Fruit fly (Drosophila melanogaster) whole organism, embryonic: ENCODE results near the gene CG33941.

ENCODE experiments used
- Adf1 ChIP-seq: fragments of 200-800 bp; sonication (Bioruptor generic); IDR thresholded peaks from 2 replicates; pipeline ENCODE4 v1.3.6; 2022; ENCODE audit warnings: missing biosample characterization, missing genetic modification characterization
- CG10274 ChIP-seq: fragments of 200-800 bp; sonication (Bioruptor generic); optimal IDR thresholded peaks from 3 replicates; lab custom pipeline; 2017; ENCODE audit warnings: missing biosample characterization, mild to moderate bottlenecking, missing genetic modification characterization
- CG10321 ChIP-seq: fragments of 200-800 bp; sonication (Bioruptor generic); IDR thresholded peaks from 2 replicates; pipeline ENCODE4 v1.3.6; 2022; ENCODE audit warnings: missing biosample characterization, missing genetic modification characterization
- CG10543 ChIP-seq: fragments of 200-800 bp; sonication (Bioruptor generic); optimal IDR thresholded peaks from 3 replicates; lab custom pipeline; 2017; ENCODE audit warnings: missing biosample characterization, mild to moderate bottlenecking, missing genetic modification characterization, moderate library complexity
- CG14860 ChIP-seq: fragments of 200-800 bp; sonication (Bioruptor generic); IDR thresholded peaks from 3 replicates; pipeline ENCODE4 v1.3.6; 2022; ENCODE audit warnings: missing biosample characterization, missing genetic modification characterization; ENCODE audit not compliant: partially characterized antibody
- CG15601 ChIP-seq: fragments of 200-800 bp; sonication (Bioruptor generic); optimal IDR thresholded peaks from 3 replicates; lab custom pipeline; 2019; ENCODE audit warnings: missing biosample characterization, mild to moderate bottlenecking, missing genetic modification characterization, moderate library complexity
- CG15696 ChIP-seq: fragments of 200-800 bp; sonication (Bioruptor generic); optimal IDR thresholded peaks from 2 replicates; lab custom pipeline; 2019; ENCODE audit warnings: missing biosample characterization, mild to moderate bottlenecking, missing genetic modification characterization, moderate library complexity
- CG16779 ChIP-seq: fragments of 200-800 bp; sonication (Bioruptor generic); IDR thresholded peaks from 2 replicates; pipeline ENCODE4 v1.3.6; 2022; ENCODE audit warnings: missing biosample characterization, missing genetic modification characterization
- CG17829 ChIP-seq: fragments of 200-800 bp; optimal IDR thresholded peaks from 2 replicates; lab custom pipeline; 2019; ENCODE audit warnings: missing biosample characterization, mild to moderate bottlenecking, missing genetic modification characterization, moderate library complexity
- CG18476 ChIP-seq: fragments of 200-800 bp; sonication (Bioruptor generic); optimal IDR thresholded peaks from 2 replicates; lab custom pipeline; 2016; ENCODE audit warnings: missing biosample characterization, mild to moderate bottlenecking, missing genetic modification characterization
- CG2199 ChIP-seq: fragments of 200-800 bp; sonication (Bioruptor generic); IDR thresholded peaks from 3 replicates; pipeline ENCODE4 v1.3.6; 2022; ENCODE audit warnings: missing biosample characterization, missing genetic modification characterization
- CG30403 ChIP-seq: fragments of 200-800 bp; sonication (Bioruptor generic); optimal IDR thresholded peaks from 3 replicates; lab custom pipeline; 2016; ENCODE audit warnings: missing biosample characterization, missing genetic modification characterization
- CG31224 ChIP-seq: fragments of 200-800 bp; sonication (Bioruptor generic); IDR thresholded peaks from 2 replicates; pipeline ENCODE4 v1.3.6; 2022; ENCODE audit warnings: missing biosample characterization, missing genetic modification characterization
- CG3163 ChIP-seq: fragments of 200-800 bp; sonication (Bioruptor generic); optimal IDR thresholded peaks from 3 replicates; lab custom pipeline; 2016; ENCODE audit warnings: missing biosample characterization, missing genetic modification characterization
- CG32532 ChIP-seq: fragments of 200-800 bp; sonication (Bioruptor generic); IDR thresholded peaks from 2 replicates; pipeline ENCODE4 v1.3.6; 2022; ENCODE audit warnings: missing biosample characterization, missing genetic modification characterization
- CG3838 ChIP-seq: fragments of 200-800 bp; sonication (Bioruptor generic); optimal IDR thresholded peaks from 3 replicates; lab custom pipeline; 2016; ENCODE audit warnings: missing biosample characterization, missing genetic modification characterization
- CG5953 ChIP-seq: fragments of 200-800 bp; sonication (Bioruptor generic); IDR thresholded peaks from 2 replicates; pipeline ENCODE4 v1.3.6; 2022; ENCODE audit warnings: missing biosample characterization, missing genetic modification characterization
- CG6654 ChIP-seq: fragments of 200-800 bp; sonication (Bioruptor generic); optimal IDR thresholded peaks from 2 replicates; lab custom pipeline; 2017; ENCODE audit warnings: missing biosample characterization, mild to moderate bottlenecking, missing genetic modification characterization
- CG7357 ChIP-seq: fragments of 200-800 bp; sonication (Bioruptor generic); IDR thresholded peaks from 3 replicates; pipeline ENCODE4 v1.3.6; 2022; ENCODE audit warnings: missing biosample characterization, missing genetic modification characterization
- D19B ChIP-seq: fragments of 200-800 bp; sonication (Bioruptor generic); optimal IDR thresholded peaks from 2 replicates; lab custom pipeline; 2017; ENCODE audit warnings: missing biosample characterization, mild to moderate bottlenecking, missing genetic modification characterization
- Dbx ChIP-seq: fragments of 200-800 bp; sonication (Bioruptor generic); IDR thresholded peaks from 3 replicates; pipeline ENCODE4 v1.3.6; 2022; ENCODE audit warnings: missing biosample characterization, missing genetic modification characterization
- Deaf1 ChIP-seq: fragments of 200-800 bp; optimal IDR thresholded peaks from 3 replicates; lab custom pipeline; 2019; ENCODE audit warnings: missing biosample characterization, mild to moderate bottlenecking, missing genetic modification characterization, moderate library complexity
- Fer2 ChIP-seq: fragments of 200-800 bp; sonication (Bioruptor generic); optimal IDR thresholded peaks from 2 replicates; lab custom pipeline; 2018; ENCODE audit warnings: missing biosample characterization, mild to moderate bottlenecking, missing genetic modification characterization, moderate library complexity
- Jarid2 ChIP-seq: fragments of 200-800 bp; sonication (Bioruptor generic); optimal IDR thresholded peaks from 3 replicates; lab custom pipeline; 2017; ENCODE audit warnings: mild to moderate bottlenecking, missing biosample characterization, missing genetic modification reagents, missing genetic modification characterization
- Med ChIP-seq: fragments of 200-800 bp; sonication (Bioruptor generic); peaks from one replicate; lab custom pipeline; 2016; ENCODE audit warnings: missing biosample characterization, missing genetic modification characterization, mild to moderate bottlenecking, inconsistent platforms, moderate library complexity
- Nf-YB ChIP-seq: fragments of 200-800 bp; sonication (Bioruptor generic); optimal IDR thresholded peaks from 3 replicates; lab custom pipeline; 2019; ENCODE audit warnings: missing biosample characterization, mild to moderate bottlenecking, missing genetic modification characterization, moderate library complexity
- NfI ChIP-seq: fragments of 200-800 bp; sonication (Bioruptor generic); optimal IDR thresholded peaks from 3 replicates; lab custom pipeline; 2018; ENCODE audit warnings: missing biosample characterization, mild to moderate bottlenecking, missing genetic modification characterization, moderate library complexity
- Spps ChIP-seq: fragments of 200-800 bp; sonication (Bioruptor generic); optimal IDR thresholded peaks from 2 replicates; lab custom pipeline; 2018; ENCODE audit warnings: missing biosample characterization, mild to moderate bottlenecking, missing genetic modification characterization
- abd-A ChIP-seq: fragments of 200-800 bp; sonication (Bioruptor generic); optimal IDR thresholded peaks from 3 replicates; lab custom pipeline; 2019; ENCODE audit warnings: missing biosample characterization, mild to moderate bottlenecking, missing genetic modification characterization, moderate library complexity
- bbx ChIP-seq: fragments of 200-800 bp; sonication (Bioruptor generic); IDR thresholded peaks from 2 replicates; pipeline ENCODE4 v1.3.6; 2022; ENCODE audit warnings: missing biosample characterization, missing genetic modification characterization; ENCODE audit not compliant: partially characterized antibody
- cg ChIP-seq: fragments of 200-800 bp; sonication (Bioruptor generic); optimal IDR thresholded peaks from 3 replicates; lab custom pipeline; 2019; ENCODE audit warnings: missing biosample characterization, mild to moderate bottlenecking, missing genetic modification characterization, moderate library complexity
- chinmo ChIP-seq: fragments of 200-800 bp; sonication (Bioruptor generic); IDR thresholded peaks from 4 replicates; pipeline ENCODE4 v1.3.6; 2022; ENCODE audit warnings: missing biosample characterization, missing genetic modification characterization; ENCODE audit not compliant: partially characterized antibody
- chm ChIP-seq: fragments of 200-800 bp; sonication (Bioruptor generic); IDR thresholded peaks from 2 replicates; pipeline ENCODE4 v1.3.6; 2022; ENCODE audit warnings: missing biosample characterization, missing genetic modification characterization
- crol ChIP-seq: fragments of 200-800 bp; sonication (Bioruptor generic); IDR thresholded peaks from 2 replicates; pipeline ENCODE4 v1.3.6; 2022; ENCODE audit warnings: missing biosample characterization, missing genetic modification characterization
- gfzf ChIP-seq: fragments of 200-800 bp; sonication (Bioruptor generic); optimal IDR thresholded peaks from 2 replicates; lab custom pipeline; 2016; ENCODE audit warnings: missing biosample characterization, mild to moderate bottlenecking, missing genetic modification characterization, moderate library complexity
- jigr1 ChIP-seq: fragments of 200-800 bp; sonication (Bioruptor generic); IDR thresholded peaks from 3 replicates; pipeline ENCODE4 v1.3.6; 2022; ENCODE audit warnings: missing biosample characterization, missing genetic modification characterization
- jing ChIP-seq: fragments of 200-800 bp; sonication (Bioruptor generic); optimal IDR thresholded peaks from 2 replicates; lab custom pipeline; 2018; ENCODE audit warnings: missing biosample characterization, mild to moderate bottlenecking, missing genetic modification characterization
- lbe ChIP-seq: fragments of 200-800 bp; sonication (Bioruptor generic); optimal IDR thresholded peaks from 2 replicates; lab custom pipeline; 2016; ENCODE audit warnings: missing biosample characterization, mild to moderate bottlenecking, missing genetic modification characterization
- nom ChIP-seq: fragments of 200-800 bp; sonication (Bioruptor generic); optimal IDR thresholded peaks from 2 replicates; lab custom pipeline; 2017; ENCODE audit warnings: missing biosample characterization, missing genetic modification characterization, mild to moderate bottlenecking, moderate library complexity, missing genetic modification reagents
- pfk ChIP-seq: fragments of 200-800 bp; sonication (Bioruptor generic); optimal IDR thresholded peaks from 2 replicates; lab custom pipeline; 2018; ENCODE audit warnings: missing biosample characterization, mild to moderate bottlenecking, missing genetic modification characterization, moderate library complexity
- pros ChIP-seq: fragments of 200-800 bp; sonication (Bioruptor generic); optimal IDR thresholded peaks from 3 replicates; lab custom pipeline; 2019; ENCODE audit warnings: missing biosample characterization, mild to moderate bottlenecking, missing genetic modification characterization, moderate library complexity
- salm ChIP-seq: fragments of 200-800 bp; sonication (Bioruptor generic); optimal IDR thresholded peaks from 2 replicates; lab custom pipeline; 2018; ENCODE audit warnings: missing biosample characterization, mild to moderate bottlenecking, missing genetic modification characterization
- sd ChIP-seq: fragments of 200-800 bp; sonication (Bioruptor generic); optimal IDR thresholded peaks from 3 replicates; lab custom pipeline; 2018; ENCODE audit warnings: missing biosample characterization, mild to moderate bottlenecking, missing genetic modification characterization, moderate library complexity
- seq ChIP-seq: fragments of 200-800 bp; sonication (Bioruptor generic); IDR thresholded peaks from 2 replicates; pipeline ENCODE4 v1.3.6; 2022; ENCODE audit warnings: missing biosample characterization, missing genetic modification characterization
- ssp ChIP-seq: fragments of 200-800 bp; sonication (Bioruptor generic); IDR thresholded peaks from 2 replicates; pipeline ENCODE4 v1.3.6; 2022; ENCODE audit warnings: missing biosample characterization, missing genetic modification characterization
- zfh2 ChIP-seq: fragments of 200-800 bp; sonication (Bioruptor generic); optimal IDR thresholded peaks from 2 replicates; lab custom pipeline; 2016; ENCODE audit warnings: missing biosample characterization, missing genetic modification characterization

The CG33941 gene

dm6 chr4:502510-503087, 35.3 kb downstream of the CG33941 start (continued):
- TF ChIP-seq nom (GFP tag; lab: Kevin White, UChicago): peak; percentile 28
- no peak for TF ChIP-seq CG18476 (GFP tag; lab: Kevin White, UChicago)
- TF ChIP-seq CG15601: no peak
- TF ChIP-seq Med (GFP tag; lab: Kevin White, UChicago): peak; percentile 4
- 0 out of 4 replicates have a peak, but pooled peaks have one; percentile 51 for TF ChIP-seq chinmo (GFP tag; lab: Robert Waterston, UW)
- no peak for TF ChIP-seq salm (tag; lab: Kevin White, UChicago)
- no peak for TF ChIP-seq NfI (GFP tag; lab: Kevin White, UChicago)
- TF ChIP-seq pros (GFP tag; lab: Kevin White, UChicago): peak; percentile 98
- TF ChIP-seq, all 482 proteins: peak for 31

- TF ChIP-seq Jarid2 (GFP tag; lab: Kevin White, UChicago) (peak; percentile 29), CG10543 (GFP tag; lab: Kevin White, UChicago) (peak; percentile 13), jigr1 (no peak), CG14860 (GFP tag; lab: Robert Waterston, UW) (0 out of 3 replicates have a peak, but pooled peaks have one; percentile 11), CG10321 (GFP tag; lab: Robert Waterston, UW) (0 out of 2 replicates have a peak, but pooled peaks have one; percentile 12), CG3163 (peak; percentile 88), Adf1 (GFP tag; lab: Robert Waterston, UW) (peak; percentile 38; the same call in 1 of the 2 replicates), seq (0 out of 2 replicates have a peak, but pooled peaks have one; percentile 9), chinmo (GFP tag; lab: Robert Waterston, UW) (peak; percentile 72; the same call in 1 of the 4 replicates), CG3838 (no peak), CG7357 (GFP tag; lab: Robert Waterston, UW) (peak; percentile 50; the same call in 1 of the 3 replicates), pfk (GFP tag; lab: Kevin White, UChicago) (peak; percentile 79), CG6654 (GFP tag; lab: Kevin White, UChicago) (no peak), lbe (GFP tag; lab: Kevin White, UChicago) (no peak), CG15696 (tag; lab: Kevin White, UChicago) (no peak), zfh2 (GFP tag; lab: Kevin White, UChicago) (no peak), cg (GFP tag; lab: Kevin White, UChicago) (no peak), crol (peak; percentile 77), ssp (GFP tag; lab: Robert Waterston, UW) (no peak), CG17829 (tag; lab: Kevin White, UChicago) (no peak), abd-A (tag; lab: Kevin White, UChicago) (peak; percentile 76), CG2199 (0 out of 3 replicates have a peak, but pooled peaks have one; percentile 64), jing (GFP tag; lab: Kevin White, UChicago) (peak; percentile 9), CG30403 (GFP tag; lab: Kevin White, UChicago) (no peak), CG10274 (GFP tag; lab: Kevin White, UChicago) (peak; percentile 51), Fer2 (tag; lab: Kevin White, UChicago) (no peak), Dbx (GFP tag; lab: Robert Waterston, UW) (peak; percentile 59; the same call in 1 of the 3 replicates), D19B (no peak), CG16779 (GFP tag; lab: Robert Waterston, UW) (0 out of 2 replicates have a peak, but pooled peaks have one; percentile 9), gfzf (GFP tag; lab: Kevin White, UChicago) (no peak), Deaf1 (peak; percentile 79), Spps (tag; lab: Kevin White, UChicago) (no peak), CG5953 (GFP tag; lab: Robert Waterston, UW) (no peak), bbx (0 out of 2 replicates have a peak, but pooled peaks have one; percentile 14), Nf-YB (GFP tag; lab: Kevin White, UChicago) (peak; percentile 93), chm (GFP tag; lab: Robert Waterston, UW) (no peak), CG32532 (0 out of 2 replicates have a peak, but pooled peaks have one; percentile 37), pros (GFP tag; lab: Kevin White, UChicago) (peak; percentile 59), Med (GFP tag; lab: Kevin White, UChicago) (peak; percentile 75), sd (tag; lab: Kevin White, UChicago) (peak; percentile 18), CG31224 (GFP tag; lab: Robert Waterston, UW) (no peak)
Measured at dm6 chr4:505112-505619, 37.9 kb downstream of the CG33941 start.
